Worm (Caenorhabditis elegans) whole organism, L4 larva: ENCODE results near the gene str-38.

ENCODE experiments used
- F10B5.3 ChIP-seq: sonication (generic microtip); optimal IDR thresholded peaks from 2 replicates; lab custom pipeline; 2016; ENCODE audit warnings: mild to moderate bottlenecking, missing genetic modification characterization, missing compliant biosample characterization
- F26F4.8 ChIP-seq: fragments of 200-800 bp; sonication (Bioruptor generic); conservative IDR thresholded peaks from 2 replicates; pipeline ENCODE4 v1.3.6; 2022; ENCODE audit warnings: missing genetic modification characterization, missing compliant biosample characterization
- F37D6.2 ChIP-seq: sonication (generic microtip); optimal IDR thresholded peaks from 2 replicates; lab custom pipeline; 2016; ENCODE audit warnings: mild to moderate bottlenecking, missing genetic modification characterization, missing compliant biosample characterization
- F44E2.7 ChIP-seq: fragments of 200-800 bp; sonication (Bioruptor generic); IDR thresholded peaks from 2 replicates; pipeline ENCODE4 v2.1.2; 2022; ENCODE audit warnings: missing genetic modification characterization, missing compliant biosample characterization
- Y48G9A.11 ChIP-seq: fragments of 200-800 bp; sonication (Bioruptor generic); IDR thresholded peaks from 2 replicates; pipeline ENCODE4 v1.3.6; 2022; ENCODE audit warnings: missing genetic modification reagents, missing genetic modification characterization, missing compliant biosample characterization
- aly-2 ChIP-seq: sonication (generic microtip); optimal IDR thresholded peaks from 2 replicates; lab custom pipeline; 2018; ENCODE audit warnings: missing biosample characterization, missing genetic modification characterization
- ama-1 ChIP-seq: fragments of 150-350 bp; optimal IDR thresholded peaks from 2 replicates; lab custom pipeline; 2014; ENCODE audit warnings: inconsistent platforms, mixed read lengths
- attf-4 ChIP-seq: sonication (generic microtip); optimal IDR thresholded peaks from 3 replicates; lab custom pipeline; 2017; ENCODE audit warnings: missing biosample characterization, missing genetic modification characterization
- ceh-28 ChIP-seq: fragments of 150-350 bp; optimal IDR thresholded peaks from 2 replicates; lab custom pipeline; 2014; ENCODE audit warnings: missing biosample characterization, missing genetic modification reagents, missing genetic modification characterization
- ceh-32 ChIP-seq: sonication (generic microtip); optimal IDR thresholded peaks from 2 replicates; lab custom pipeline; 2016; ENCODE audit warnings: mild to moderate bottlenecking, missing genetic modification characterization, missing compliant biosample characterization; ENCODE audit not compliant: poor library complexity
- ctbp-1 ChIP-seq: fragments of 200-800 bp; sonication (Bioruptor generic); IDR thresholded peaks from 2 replicates; pipeline ENCODE4 v1.3.6; 2022; ENCODE audit warnings: missing genetic modification reagents, missing genetic modification characterization, missing compliant biosample characterization
- daf-12 ChIP-seq: fragments of 150-350 bp; optimal IDR thresholded peaks from 2 replicates; lab custom pipeline; 2014; ENCODE audit warnings: missing biosample characterization, missing genetic modification reagents, missing genetic modification characterization
- daf-16 ChIP-seq, 3 experiments: sonication (generic microtip); optimal IDR thresholded peaks; 2 replicates each; lab custom pipeline; 2016 to 2017; ENCODE audit warnings: missing genetic modification characterization in 3 of 3, missing genetic modification reagents in 3 of 3, mild to moderate bottlenecking in 2 of 3, missing compliant biosample characterization in 2 of 3, missing biosample characterization in 1 of 3, moderate library complexity in 1 of 3
- daf-19 ChIP-seq: fragments of 200-800 bp; sonication (Bioruptor generic); conservative IDR thresholded peaks from 2 replicates; pipeline ENCODE4 v1.3.6; 2022; ENCODE audit warnings: missing genetic modification characterization, missing compliant biosample characterization
- daf-8 ChIP-seq: fragments of 200-800 bp; sonication (Bioruptor generic); IDR thresholded peaks from 2 replicates; pipeline ENCODE4 v1.3.6; 2022; ENCODE audit warnings: missing genetic modification characterization, missing compliant biosample characterization
- dpl-1 ChIP-seq: fragments of 150-350 bp; optimal IDR thresholded peaks from 2 replicates; lab custom pipeline; 2014; ENCODE audit warnings: missing biosample characterization, missing genetic modification reagents, missing genetic modification characterization
- egl-27 ChIP-seq: sonication (generic microtip); optimal IDR thresholded peaks from 3 replicates; lab custom pipeline; 2017; ENCODE audit warnings: missing biosample characterization, missing genetic modification reagents, missing genetic modification characterization
- egl-43 ChIP-seq: fragments of 200-800 bp; sonication (Bioruptor generic); IDR thresholded peaks from 2 replicates; pipeline ENCODE4 v1.3.6; 2022; ENCODE audit warnings: missing genetic modification reagents, missing genetic modification characterization, missing compliant biosample characterization
- fos-1 ChIP-seq: fragments of 150-350 bp; optimal IDR thresholded peaks from 2 replicates; lab custom pipeline; 2014; ENCODE audit warnings: missing biosample characterization, missing genetic modification characterization
- gei-8 ChIP-seq: fragments of 200-800 bp; sonication (Bioruptor generic); optimal IDR thresholded peaks from 2 replicates; lab custom pipeline; 2018; ENCODE audit warnings: mild to moderate bottlenecking, missing genetic modification characterization, missing compliant biosample characterization
- hlh-30 ChIP-seq: sonication (generic microtip); optimal IDR thresholded peaks from 2 replicates; lab custom pipeline; 2017; ENCODE audit warnings: antibody characterized with exemption, mild to moderate bottlenecking, missing genetic modification characterization, missing compliant biosample characterization; ENCODE audit not compliant: insufficient read depth
- hmg-1.1 ChIP-seq: fragments of 200-800 bp; sonication (Bioruptor generic); IDR thresholded peaks from 2 replicates; pipeline ENCODE4 v1.3.6; 2022; ENCODE audit warnings: missing genetic modification reagents, missing genetic modification characterization, missing compliant biosample characterization
- jun-1 ChIP-seq: fragments of 150-350 bp; optimal IDR thresholded peaks from 2 replicates; lab custom pipeline; 2014; ENCODE audit warnings: missing biosample characterization, missing genetic modification reagents, missing genetic modification characterization
- lin-38 ChIP-seq: fragments of 200-800 bp; sonication (Bioruptor generic); IDR thresholded peaks from 2 replicates; pipeline ENCODE4 v1.3.6; 2022; ENCODE audit warnings: missing genetic modification reagents, missing genetic modification characterization, missing compliant biosample characterization
- lin-39 ChIP-seq: fragments of 150-350 bp; optimal IDR thresholded peaks from 2 replicates; lab custom pipeline; 2014; ENCODE audit warnings: missing biosample characterization, missing genetic modification reagents, missing genetic modification characterization
- madf-5 ChIP-seq, 2 experiments: fragments of 200-800 bp; sonication (Bioruptor generic); IDR thresholded peaks; 2 replicates each; pipeline ENCODE4 v1.3.6; 2022; ENCODE audit warnings: missing compliant biosample characterization in 2 of 2, missing genetic modification characterization in 2 of 2
- mdl-1 ChIP-seq, 2 experiments: fragments of 150-350 bp in 1 of 2; sonication (generic microtip) in 1 of 2; optimal IDR thresholded peaks; 2 replicates each; lab custom pipeline; 2014 to 2017; ENCODE audit warnings: missing biosample characterization in 2 of 2, missing genetic modification characterization in 2 of 2
- mep-1 ChIP-seq: fragments of 150-350 bp; sonication (generic microtip); optimal IDR thresholded peaks from 3 replicates; lab custom pipeline; 2014; ENCODE audit warnings: missing biosample characterization, missing genetic modification characterization
- mes-2 ChIP-seq: sonication (generic microtip); optimal IDR thresholded peaks from 2 replicates; lab custom pipeline; 2016; ENCODE audit warnings: missing genotype, mild to moderate bottlenecking, missing genetic modification characterization, missing compliant biosample characterization; ENCODE audit not compliant: poor library complexity, severe bottlenecking
- mxl-3 ChIP-seq: fragments of 200-800 bp; sonication (Bioruptor generic); optimal IDR thresholded peaks from 2 replicates; lab custom pipeline; 2018; ENCODE audit warnings: mild to moderate bottlenecking, missing genetic modification characterization, missing compliant biosample characterization
- nhr-10 ChIP-seq: fragments of 150-350 bp; optimal IDR thresholded peaks from 2 replicates; lab custom pipeline; 2014; ENCODE audit warnings: missing biosample characterization, missing genetic modification characterization
- nhr-111 ChIP-seq: fragments of 200-800 bp; sonication (Bioruptor generic); optimal IDR thresholded peaks from 2 replicates; lab custom pipeline; 2018; ENCODE audit warnings: mild to moderate bottlenecking, missing genetic modification characterization, missing compliant biosample characterization
- nhr-237 ChIP-seq: sonication (generic microtip); optimal IDR thresholded peaks from 2 replicates; lab custom pipeline; 2017; ENCODE audit warnings: missing biosample characterization, missing genetic modification characterization
- nhr-28 ChIP-seq: fragments of 150-350 bp; optimal IDR thresholded peaks from 2 replicates; lab custom pipeline; 2014; ENCODE audit warnings: missing biosample characterization, missing genetic modification characterization
- nhr-41 ChIP-seq: fragments of 200-800 bp; sonication (Bioruptor generic); IDR thresholded peaks from 2 replicates; pipeline ENCODE4 v1.3.6; 2022; ENCODE audit warnings: missing genetic modification reagents, missing genetic modification characterization, missing compliant biosample characterization
- nhr-77 ChIP-seq: fragments of 150-350 bp; optimal IDR thresholded peaks from 2 replicates; lab custom pipeline; 2014; ENCODE audit warnings: missing biosample characterization, missing genetic modification characterization
- pha-4 ChIP-seq, 2 experiments: fragments of 150-350 bp in 1 of 2; fragments of 200-800 bp in 1 of 2; sonication (Bioruptor generic) in 1 of 2; IDR thresholded peaks in 1 of 2; optimal IDR thresholded peaks in 1 of 2; 2 replicates each; pipeline versions ENCODE4 v1.3.6 to Lab custom; 2014 to 2022; ENCODE audit warnings: missing genetic modification characterization in 2 of 2, missing genetic modification reagents in 2 of 2, missing biosample characterization in 1 of 2, missing compliant biosample characterization in 1 of 2
- php-3 ChIP-seq: fragments of 200-800 bp; sonication (Bioruptor generic); IDR thresholded peaks from 2 replicates; pipeline ENCODE4 v1.3.6; 2022; ENCODE audit warnings: missing genetic modification reagents, missing genetic modification characterization, missing compliant biosample characterization
- rbr-2 ChIP-seq: sonication (generic microtip); optimal IDR thresholded peaks from 2 replicates; lab custom pipeline; 2016; ENCODE audit warnings: missing genotype, missing genetic modification characterization, missing compliant biosample characterization
- saeg-2 ChIP-seq: fragments of 200-800 bp; sonication (Bioruptor generic); IDR thresholded peaks from 2 replicates; pipeline ENCODE4 v1.3.6; 2022; ENCODE audit warnings: missing genetic modification reagents, missing genetic modification characterization, missing compliant biosample characterization
- sdz-12 ChIP-seq: fragments of 200-800 bp; sonication (Bioruptor generic); optimal IDR thresholded peaks from 2 replicates; lab custom pipeline; 2018; ENCODE audit warnings: mild to moderate bottlenecking, missing genetic modification characterization, missing compliant biosample characterization
- snpc-4 ChIP-seq: fragments of 150-350 bp; optimal IDR thresholded peaks from 2 replicates; lab custom pipeline; 2014; ENCODE audit warnings: missing biosample characterization, missing genetic modification characterization
- spr-3 ChIP-seq: fragments of 200-800 bp; sonication (Bioruptor generic); optimal IDR thresholded peaks from 2 replicates; lab custom pipeline; 2018; ENCODE audit warnings: mild to moderate bottlenecking, missing genetic modification characterization, missing compliant biosample characterization
- tag-97 ChIP-seq: fragments of 200-800 bp; sonication (Bioruptor generic); IDR thresholded peaks from 2 replicates; pipeline ENCODE4 v1.3.6; 2022; ENCODE audit warnings: missing genetic modification characterization, missing compliant biosample characterization
- tra-1 ChIP-seq: fragments of 200-800 bp; sonication (Bioruptor generic); IDR thresholded peaks from 2 replicates; pipeline ENCODE4 v1.3.6; 2022; ENCODE audit warnings: missing genetic modification reagents, missing genetic modification characterization, missing compliant biosample characterization
- unc-39 ChIP-seq: sonication (generic microtip); optimal IDR thresholded peaks from 2 replicates; lab custom pipeline; 2017; ENCODE audit warnings: missing biosample characterization, missing genetic modification characterization
- vab-7 ChIP-seq: fragments of 200-800 bp; sonication (Bioruptor generic); IDR thresholded peaks from 2 replicates; pipeline ENCODE4 v1.3.6; 2022; ENCODE audit warnings: missing genetic modification reagents, missing genetic modification characterization, missing compliant biosample characterization
- zfp-2 ChIP-seq: sonication (generic microtip); optimal IDR thresholded peaks from 2 replicates; lab custom pipeline; 2016; ENCODE audit warnings: mild to moderate bottlenecking, missing genetic modification characterization, missing compliant biosample characterization
- zfp-3 ChIP-seq: fragments of 200-800 bp; sonication (Bioruptor generic); conservative IDR thresholded peaks from 2 replicates; pipeline ENCODE4 v1.3.6; 2022; ENCODE audit warnings: missing genetic modification reagents, missing genetic modification characterization, missing compliant biosample characterization
- ztf-7 ChIP-seq: fragments of 150-350 bp; optimal IDR thresholded peaks from 2 replicates; lab custom pipeline; 2014; ENCODE audit warnings: missing biosample characterization, missing genetic modification characterization

str-38 gene

DNA sequence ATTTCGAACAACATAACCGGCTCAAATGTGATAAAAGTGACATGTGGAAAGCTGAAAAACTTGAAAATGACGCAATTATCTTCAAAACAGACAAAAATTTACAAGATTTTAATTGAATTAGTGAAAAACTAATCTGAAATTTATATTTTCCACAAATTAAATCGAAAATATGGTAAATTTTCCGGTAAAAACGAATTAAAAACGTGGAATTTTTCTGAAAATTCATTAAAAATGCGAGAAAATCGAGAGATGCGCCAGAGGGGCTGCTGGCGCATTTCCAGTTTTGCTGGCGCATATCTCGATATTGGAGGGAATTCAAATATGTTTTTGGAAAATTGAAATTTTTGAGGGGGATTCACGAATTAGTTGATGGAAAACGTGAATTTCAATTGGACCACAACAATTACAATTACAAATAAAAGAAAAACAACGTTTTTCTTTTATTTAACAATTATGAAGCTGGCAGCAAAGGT, 34.0 kb upstream of the str-38 start, which contains the start of the genes haf-3 and F57A10.2 (continued):
- TF ChIP-seq F10B5.3 (peak; percentile 71), jun-1 (peak; percentile 62), snpc-4 (peak; percentile 34), mep-1 (tag; lab: Kevin White, UChicago) (peak; percentile 94), nhr-28 (tag; lab: Kevin White, UChicago) (peak; percentile 73), lin-39 (tag; lab: Kevin White, UChicago) (no peak), hmg-1.1 (peak; percentile 79), nhr-111 (GFP tag; lab: Kevin White, UChicago) (no peak), mes-2 (tag; lab: Kevin White, UChicago) (peak; percentile 93), vab-7 (peak; percentile 43; the same call in 1 of the 2 replicates), daf-19 (GFP tag; lab: Robert Waterston, UW) (no peak), daf-8 (GFP tag; lab: Robert Waterston, UW) (no peak), gei-8 (GFP tag; lab: Kevin White, UChicago) (no peak), aly-2 (tag; lab: Kevin White, UChicago) (no peak), F37D6.2 (tag; lab: Kevin White, UChicago) (peak; percentile 77), fos-1 (tag; lab: Kevin White, UChicago) (no peak), egl-43 (GFP tag; lab: Robert Waterston, UW) (no peak), hlh-30 (tag; lab: Kevin White, UChicago) (peak; percentile 78), daf-16 (GFP tag; optimal IDR thresholded peaks at IDR 0.05; lab: Kevin White, UChicago) (peak in 1 of 2 experiments; percentile 58), daf-16 (tag; optimal IDR thresholded peaks at IDR 0.05; lab: Kevin White, UChicago) (peak; percentile 42), nhr-41 (GFP tag; lab: Robert Waterston, UW) (no peak), mdl-1 (tag; optimal IDR thresholded peaks at IDR 0.05; lab: Kevin White, UChicago) (peak in 1 of 2 experiments; percentile 21), madf-5 (GFP tag; IDR thresholded peaks at IDR 0.05; lab: Robert Waterston, UW) (no peak), tra-1 (GFP tag; lab: Robert Waterston, UW) (peak; percentile 88), egl-27 (tag; lab: Kevin White, UChicago) (no peak), ztf-7 (tag; lab: Kevin White, UChicago) (peak; percentile 81), F44E2.7 (GFP tag; lab: Robert Waterston, UW) (no peak), daf-12 (tag; lab: Kevin White, UChicago) (no peak), nhr-77 (tag; lab: Kevin White, UChicago) (peak; percentile 90), dpl-1 (GFP tag; lab: Kevin White, UChicago) (peak; percentile 99), nhr-237 (no peak), mxl-3 (GFP tag; lab: Kevin White, UChicago) (no peak), lin-38 (peak; percentile 90), pha-4 (GFP tag; IDR thresholded peaks at IDR 0.05; lab: Robert Waterston, UW) (peak; percentile 73), pha-4 (tag; optimal IDR thresholded peaks at IDR 0.05; lab: Kevin White, UChicago) (peak; percentile 46), saeg-2 (GFP tag; lab: Robert Waterston, UW) (no peak), tag-97 (GFP tag; lab: Robert Waterston, UW) (no peak), spr-3 (GFP tag; lab: Kevin White, UChicago) (peak; percentile 73), Y48G9A.11 (GFP tag; lab: Robert Waterston, UW) (peak; percentile 75), ama-1 (no peak), php-3 (peak; percentile 68; the same call in 1 of the 2 replicates), ceh-28 (no peak), rbr-2 (tag; lab: Kevin White, UChicago) (peak; percentile 88), ceh-32 (peak; percentile 38), nhr-10 (tag; lab: Kevin White, UChicago) (no peak), F26F4.8 (GFP tag; lab: Robert Waterston, UW) (no peak), zfp-2 (tag; lab: Kevin White, UChicago) (peak; percentile 10), attf-4 (tag; lab: Kevin White, UChicago) (no peak), zfp-3 (GFP tag; lab: Robert Waterston, UW) (peak; percentile 63; the same call in 1 of the 2 replicates), unc-39 (tag; lab: Kevin White, UChicago) (no peak), ctbp-1 (GFP tag; lab: Robert Waterston, UW) (peak; percentile 80; the same call in 1 of the 2 replicates), sdz-12 (GFP tag; lab: Kevin White, UChicago) (no peak)
